Worm (Caenorhabditis elegans): Measurements from ENCODE around the gene spin-2.

DNA sequence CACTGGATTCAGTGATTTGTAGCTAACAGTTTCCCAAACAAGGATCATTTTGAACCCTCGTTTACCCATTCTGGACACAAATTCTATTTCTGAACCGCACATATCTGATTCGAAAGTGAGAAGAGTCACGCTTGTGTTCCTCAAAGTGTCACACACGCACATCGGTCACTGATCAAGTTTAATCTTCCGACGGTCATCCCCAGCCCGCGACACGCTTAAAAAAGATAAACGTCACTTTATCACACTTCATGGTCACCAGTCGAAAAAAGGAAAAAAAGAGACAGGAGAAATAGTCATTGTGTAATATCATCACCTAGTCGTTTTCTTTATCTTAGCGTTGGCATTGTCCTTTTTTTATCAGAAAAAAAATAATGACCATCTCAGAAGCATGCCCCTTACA is 9.1 kb upstream of the spin-2 start:
- TF ChIP-seq ceh-13 (GFP tag; optimal IDR thresholded peaks at IDR 0.05), result no peak
- TF ChIP-seq ceh-36 (tag; optimal IDR thresholded peaks at IDR 0.05), result no peak
- no peak for TF ChIP-seq scrt-1 (GFP tag; IDR thresholded peaks at IDR 0.05)
- no peak for TF ChIP-seq pes-1 (GFP tag; IDR thresholded peaks at IDR 0.05)
- TF ChIP-seq ama-1 (optimal IDR thresholded peaks at IDR 0.05), result no peak
- no peak for TF ChIP-seq F13C5.2 (tag; optimal IDR thresholded peaks at IDR 0.05)
- TF ChIP-seq flt-1 (GFP tag; IDR thresholded peaks at IDR 0.05), result no peak
- TF ChIP-seq hmg-4 (GFP tag; optimal IDR thresholded peaks at IDR 0.05), result no peak
- no peak for TF ChIP-seq sea-1 (GFP tag; conservative IDR thresholded peaks at IDR 0.05)
- no peak for TF ChIP-seq hmbx-1 (tag; optimal IDR thresholded peaks at IDR 0.05)
- no peak for TF ChIP-seq ets-7 (tag; optimal IDR thresholded peaks at IDR 0.05)
